Fruit fly (Drosophila melanogaster) ovary, adult (tissue): ENCODE results near the gene Rpn3.

Experiments
- CG17801 ChIP-seq: fragments of 200-800 bp; optimal IDR thresholded peaks from 2 replicates; lab custom pipeline; 2019; ENCODE audit warnings: missing biosample characterization, mild to moderate bottlenecking, missing genetic modification characterization, moderate library complexity; ENCODE audit not compliant: partially characterized antibody

Rpn3 gene

DNA sequence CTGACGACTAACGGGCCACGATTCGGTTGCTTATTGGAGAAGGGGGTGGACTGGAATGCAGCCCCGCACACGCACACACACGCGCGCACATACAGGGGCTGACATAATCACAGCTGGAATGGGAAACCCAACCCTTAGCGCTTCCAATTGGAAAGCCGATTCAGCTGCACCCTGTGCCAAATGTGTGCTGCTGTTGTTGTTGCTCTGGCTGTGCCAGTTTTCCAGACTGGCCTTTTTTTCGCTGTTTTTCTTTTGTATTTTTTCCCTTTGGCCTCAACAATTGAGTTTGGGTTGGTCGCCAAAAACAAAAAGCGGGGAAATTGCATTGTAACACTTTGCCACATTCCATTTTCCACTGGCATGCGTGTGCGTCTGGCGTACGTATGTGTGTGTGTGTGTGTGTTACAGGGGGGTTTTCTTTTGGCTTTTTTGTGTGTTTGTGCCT, 31.8 kb downstream of the Rpn3 start:
- no peak for TF ChIP-seq CG17801 (GFP tag; lab: Kevin White, UChicago)

DNA sequence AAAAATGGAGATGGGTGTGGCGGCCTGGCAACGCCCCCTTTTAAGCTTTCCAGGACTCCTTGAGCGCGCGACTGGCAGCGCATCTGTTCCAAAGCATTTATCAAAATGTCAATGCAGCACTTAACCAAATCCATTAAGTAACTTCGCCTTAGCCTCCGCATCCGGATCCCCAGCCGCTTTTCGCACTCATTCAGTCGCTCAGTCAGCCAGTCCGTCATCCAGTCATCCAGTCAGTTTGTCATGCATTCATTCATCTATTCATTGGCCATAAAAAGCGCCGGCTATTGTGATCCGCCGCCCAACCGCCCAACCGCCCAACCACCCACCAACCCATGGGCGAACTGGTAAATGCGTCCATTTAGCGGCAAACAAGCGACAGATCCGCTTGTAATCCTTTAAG, 37.3 kb downstream of the Rpn3 start:
- no peak for TF ChIP-seq CG17801 (GFP tag; lab: Kevin White, UChicago)

DNA sequence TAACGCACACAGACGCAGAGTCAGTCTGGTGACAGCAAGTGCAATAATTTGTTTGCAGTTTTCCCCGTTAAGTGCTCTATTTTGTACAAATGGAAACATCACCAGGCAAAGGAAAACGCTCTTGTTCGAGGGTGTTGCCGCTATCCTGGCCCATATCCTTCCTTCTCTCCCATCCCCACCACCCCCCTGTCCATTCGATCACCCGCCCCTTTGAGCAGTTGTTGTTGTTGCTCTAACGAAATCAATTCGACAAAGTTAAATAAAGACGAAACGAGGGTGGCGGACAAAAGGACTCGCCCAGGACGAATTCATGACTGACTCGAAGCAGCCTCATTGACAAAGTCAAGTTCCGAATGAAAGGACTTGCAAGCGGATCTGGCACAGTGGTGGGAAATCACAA, 37.8 kb downstream of the Rpn3 start:
- TF ChIP-seq CG17801 (GFP tag; lab: Kevin White, UChicago): no peak

DNA sequence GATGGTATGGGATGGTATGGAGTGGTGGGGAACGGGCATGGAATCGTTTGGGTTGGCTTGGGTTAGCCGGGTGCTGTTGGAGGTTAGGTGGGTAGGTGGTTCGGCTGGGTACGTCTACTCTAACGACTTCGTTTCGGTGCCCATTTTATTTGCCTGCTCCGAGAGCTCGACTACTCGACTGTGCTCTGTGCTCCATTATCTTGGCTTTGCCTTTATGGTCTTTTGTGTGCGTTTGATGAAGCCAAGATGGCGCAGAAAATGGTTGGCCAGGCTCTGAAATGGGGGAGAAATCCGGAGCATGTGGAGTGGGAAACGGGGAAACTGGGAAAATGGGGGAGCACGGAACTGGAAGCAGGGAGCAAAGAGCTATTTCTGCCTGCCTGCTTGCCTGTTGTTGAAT, 42.3 kb downstream of the Rpn3 start:
- TF ChIP-seq CG17801 (GFP tag; lab: Kevin White, UChicago): no peak

DNA sequence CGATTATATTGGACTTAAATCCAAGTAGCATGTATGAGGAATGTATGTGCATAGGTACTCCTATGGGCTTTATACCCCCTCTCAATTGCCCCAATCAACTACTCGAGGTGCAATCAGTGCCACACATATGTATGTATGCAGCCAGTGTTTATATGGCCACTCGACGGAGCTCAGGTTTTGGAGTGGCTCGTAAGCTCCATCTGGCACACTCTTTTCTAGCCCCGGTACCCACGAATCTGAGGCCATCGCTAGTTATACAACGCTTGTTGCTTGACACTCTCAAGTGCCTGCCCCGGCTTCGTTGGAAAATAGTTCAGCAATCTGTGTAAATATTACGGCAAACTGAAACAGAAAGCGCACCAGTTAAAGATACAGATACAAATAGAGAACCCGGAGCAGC, 44.8 kb downstream of the Rpn3 start:
- no peak for TF ChIP-seq CG17801 (GFP tag; lab: Kevin White, UChicago)

DNA sequence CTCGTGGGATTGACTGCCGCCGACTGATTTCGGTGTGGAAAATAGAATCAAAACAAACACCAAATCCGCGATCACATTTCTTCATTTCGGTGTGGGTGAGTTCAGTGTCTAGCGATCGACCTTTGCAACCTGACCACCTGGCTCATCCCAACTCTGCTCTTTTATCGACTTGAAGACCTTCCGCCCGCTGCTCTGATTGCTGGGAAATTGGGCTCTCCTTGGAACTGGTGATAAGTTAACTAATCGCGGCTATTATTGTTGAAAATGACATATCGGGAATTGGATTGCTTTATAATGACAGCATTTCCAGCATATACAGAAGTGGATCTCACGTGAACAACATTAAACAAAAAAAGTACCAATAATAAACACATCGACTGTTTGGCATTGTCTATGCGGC, 45.8 kb downstream of the Rpn3 start:
- no peak for TF ChIP-seq CG17801 (GFP tag; lab: Kevin White, UChicago)

DNA sequence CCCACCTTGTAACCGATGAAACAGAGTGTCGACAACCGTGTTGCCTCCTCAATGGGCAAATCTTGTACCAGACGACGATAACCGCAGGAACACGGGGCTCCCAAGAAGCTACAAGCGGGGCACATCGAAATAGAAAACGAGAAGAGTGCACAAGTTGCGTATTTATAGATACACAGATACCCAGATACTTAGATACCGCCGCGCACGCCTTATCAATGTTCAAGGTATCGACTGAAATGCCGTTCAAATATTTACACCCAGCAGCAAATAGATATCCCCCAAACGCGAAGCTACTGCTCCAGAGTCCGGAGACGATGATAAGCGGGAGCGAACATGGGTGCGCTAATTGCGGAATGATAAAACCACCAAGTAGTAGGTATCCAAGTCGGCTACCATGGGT, 47.1 kb downstream of the Rpn3 start:
- TF ChIP-seq CG17801 (GFP tag; lab: Kevin White, UChicago): no peak

DNA sequence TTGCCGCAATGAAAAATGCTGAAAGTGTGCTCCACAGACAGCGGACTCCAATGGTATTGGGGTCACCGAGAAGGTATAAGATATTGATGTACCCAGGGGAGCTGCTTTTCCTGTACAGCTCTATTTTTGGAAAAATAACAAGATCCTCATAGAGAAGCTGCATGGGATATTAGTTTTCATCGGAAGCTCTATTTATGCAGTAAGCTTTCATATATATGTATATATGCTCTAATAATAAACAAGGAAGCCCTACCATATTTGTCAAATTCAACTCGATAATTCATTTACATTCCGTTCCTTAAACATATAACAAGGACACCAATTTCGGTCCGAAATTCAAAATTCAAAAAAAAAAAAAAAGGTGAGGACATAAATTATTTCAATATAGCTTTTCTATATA, 50.2 kb downstream of the Rpn3 start, which contains the start of the genes CG17344 and CG43731:
Gene CG17344, plus strand, starts transcription at position 301 of the 400 bp plus-strand sequence.
Gene CG43731, plus strand, starts transcription at position 301 of the 400 bp plus-strand sequence.
- no peak for TF ChIP-seq CG17801 (GFP tag; lab: Kevin White, UChicago)
